Fruit fly (Drosophila melanogaster): Measurements from ENCODE around the gene Eato.

The Eato gene

DNA sequence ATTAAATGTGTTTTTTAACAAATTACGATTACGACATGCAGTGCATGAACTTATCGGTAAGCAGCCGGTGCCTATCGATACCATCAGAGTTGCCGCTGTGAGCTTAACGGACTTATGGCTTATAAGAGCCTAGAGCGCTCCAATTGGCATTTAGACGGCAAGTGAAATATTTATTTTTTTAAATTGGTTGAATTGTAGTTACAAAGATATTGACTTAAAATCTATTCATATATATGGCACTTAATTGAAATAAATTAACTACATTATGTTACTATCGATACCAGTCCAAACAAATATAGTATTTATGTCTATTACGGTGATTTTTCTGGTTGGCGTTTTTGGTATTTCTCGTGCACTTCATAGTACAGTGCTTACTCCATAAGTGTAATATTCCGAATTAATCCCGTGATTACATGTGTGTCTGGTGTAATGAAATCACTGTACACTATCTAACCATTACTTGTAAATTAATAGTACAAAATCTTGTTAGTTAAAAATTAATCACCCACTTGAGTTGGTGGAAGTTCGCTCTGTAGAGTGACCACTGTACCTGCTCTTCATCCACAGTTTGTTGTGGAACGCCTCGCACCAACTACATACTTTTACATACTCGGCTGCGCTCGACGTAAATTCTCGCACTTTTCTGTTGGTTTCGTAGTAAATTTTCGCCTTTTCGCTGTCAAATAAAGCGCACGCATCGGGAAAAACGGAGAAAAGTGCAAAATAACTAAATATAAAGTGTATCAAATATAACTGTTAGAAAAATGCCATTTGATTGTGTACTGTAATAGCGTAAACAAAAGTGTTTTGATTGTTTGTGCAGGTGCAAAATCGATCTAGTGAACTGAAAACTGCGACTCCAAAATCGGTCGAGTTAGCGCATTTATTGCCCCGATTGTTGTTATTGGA is 51.4 kb downstream of the Eato start, which contains the start of the genes mRpS23 and CenG1A:
Gene mRpS23 (minus strand): TSS at position 71 of the 909 bp plus-strand sequence.
Gene CenG1A (plus strand): TSS at position 563 of the 909 bp plus-strand sequence.
- TF ChIP-seq noc (tag; optimal IDR thresholded peaks at IDR 0.05), result peak; percentile 99

DNA sequence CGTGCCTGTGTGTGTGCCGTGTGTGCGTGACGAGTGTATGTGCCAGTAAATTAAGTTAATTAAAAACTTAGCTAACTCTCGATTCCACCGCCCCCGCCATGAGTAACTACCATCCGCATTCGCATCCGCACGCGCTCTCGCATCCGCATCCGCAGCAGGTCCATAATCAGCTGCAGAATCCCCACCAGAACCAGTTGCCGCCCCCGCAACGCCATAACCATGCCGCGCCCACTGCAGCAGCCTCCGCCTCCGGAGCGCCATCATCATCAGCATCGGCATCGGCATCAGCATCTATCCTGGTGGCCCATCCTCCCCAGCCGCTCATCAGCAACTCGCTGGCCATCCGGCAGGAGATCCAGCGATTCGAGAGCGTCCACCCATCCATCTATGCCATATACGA is 52.1 kb downstream of the Eato start:
- no peak for TF ChIP-seq noc (tag; optimal IDR thresholded peaks at IDR 0.05)

DNA sequence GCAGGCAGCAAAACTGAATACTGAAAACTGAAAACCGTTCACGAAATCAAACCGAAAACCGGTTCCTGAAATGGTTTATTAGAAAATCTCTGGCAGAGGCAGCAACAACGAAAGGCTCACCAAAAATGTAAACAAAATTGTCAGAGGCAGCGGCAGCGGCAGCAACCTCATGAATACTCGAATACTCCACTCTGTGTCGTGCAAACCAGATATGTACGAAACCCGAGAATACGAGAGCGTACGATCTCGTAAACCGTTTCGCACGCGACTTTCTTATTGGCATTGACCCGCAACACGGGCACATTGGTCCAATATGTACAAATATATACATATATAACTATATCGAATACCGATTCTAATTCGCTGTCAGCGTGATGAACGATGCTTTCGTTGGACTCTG is 53.7 kb downstream of the Eato start:
- TF ChIP-seq noc (tag; optimal IDR thresholded peaks at IDR 0.05), result no peak

DNA sequence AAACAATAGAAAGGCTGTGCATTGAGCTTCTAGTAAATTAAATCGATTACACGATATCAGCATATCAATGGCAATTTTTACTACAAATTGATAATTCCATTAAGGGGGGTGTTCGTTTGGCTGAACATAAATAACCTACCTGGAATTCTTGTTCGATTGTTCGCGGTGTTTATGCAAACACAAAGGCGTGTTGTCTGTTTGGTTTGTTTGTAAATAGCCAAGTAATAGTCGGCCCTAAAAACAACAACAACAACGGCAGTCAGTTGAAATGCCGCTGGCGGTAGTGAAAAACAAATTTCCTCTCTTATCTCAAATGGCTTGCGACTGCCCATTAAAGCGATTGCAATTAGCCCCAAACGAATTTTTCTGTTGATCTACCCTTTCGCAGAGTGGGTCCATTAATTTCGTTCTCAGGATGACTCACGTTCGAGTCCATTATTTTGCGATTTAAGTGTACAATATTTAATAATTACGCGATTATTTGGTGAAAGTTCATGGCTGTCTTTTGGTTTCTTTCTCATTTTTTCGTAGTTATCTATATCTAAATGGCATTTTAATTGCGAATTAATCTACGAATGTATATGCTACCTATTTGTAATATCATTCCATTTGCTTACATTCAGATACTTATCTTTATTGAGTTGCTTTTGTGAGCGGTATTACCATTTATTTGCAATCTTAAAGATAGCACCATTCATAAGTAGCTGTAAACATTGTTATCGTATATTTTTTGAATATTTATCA is 54.9 kb downstream of the Eato start:
- TF ChIP-seq noc (tag; optimal IDR thresholded peaks at IDR 0.05), result peak; percentile 53

DNA sequence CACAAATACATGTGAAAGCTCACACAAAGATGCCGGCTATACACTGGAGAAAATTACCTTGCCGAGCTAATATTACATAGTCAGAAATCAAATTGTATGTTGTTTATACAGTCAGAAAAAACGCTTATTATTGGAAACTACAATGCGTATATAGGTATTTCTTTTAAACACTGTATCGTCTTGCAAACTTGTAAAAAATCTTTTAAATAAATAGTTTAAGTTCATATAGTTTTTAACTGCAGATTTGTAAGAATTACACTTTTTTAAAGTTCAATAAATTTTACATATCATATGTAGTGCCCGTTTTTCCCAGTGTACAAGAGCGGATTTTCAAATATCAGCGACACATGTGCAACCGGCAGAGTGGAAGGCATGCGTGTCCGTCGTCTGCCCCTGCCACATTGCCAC is 55.9 kb downstream of the Eato start:
- TF ChIP-seq noc (tag; optimal IDR thresholded peaks at IDR 0.05), result peak; percentile 82

Data from whole organism, larva.